Fruit fly (Drosophila melanogaster) ovary, adult (tissue): ENCODE results near the gene baf.
"Not testable (repeated sequence)": the region's sequence is repeated elsewhere in the genome, so short reads cannot be mapped to it uniquely, and the experiment has no call there.

ENCODE experiments used
- CG17801 ChIP-seq: fragments of 200-800 bp; optimal IDR thresholded peaks from 2 replicates; lab custom pipeline; 2019; ENCODE audit warnings: missing biosample characterization, mild to moderate bottlenecking, missing genetic modification characterization, moderate library complexity; ENCODE audit not compliant: partially characterized antibody

The baf gene

dm6 chr2L:8029160-8029852 lies at the start of gene baf:
Gene baf (plus strand): TSS chr2L:8029462.
- no peak for TF ChIP-seq CG17801 (GFP tag; lab: Kevin White, UChicago)

dm6 chr2L:7983646-7984045 lies 45.6 kb upstream of the baf start, which contains the start of gene CG7231:
Gene CG7231 (plus strand): TSS chr2L:7983946.
- not testable (repeated sequence) for TF ChIP-seq CG17801 (GFP tag; lab: Kevin White, UChicago)

- peak; percentile 30 for TF ChIP-seq CG17801 (GFP tag; lab: Kevin White, UChicago)
Measured at dm6 chr2L:7984059-7984800, 45.0 kb upstream of the baf start, which contains the start of gene Snoo. Gene Snoo (minus strand): TSS chr2L:7984196.

DNA sequence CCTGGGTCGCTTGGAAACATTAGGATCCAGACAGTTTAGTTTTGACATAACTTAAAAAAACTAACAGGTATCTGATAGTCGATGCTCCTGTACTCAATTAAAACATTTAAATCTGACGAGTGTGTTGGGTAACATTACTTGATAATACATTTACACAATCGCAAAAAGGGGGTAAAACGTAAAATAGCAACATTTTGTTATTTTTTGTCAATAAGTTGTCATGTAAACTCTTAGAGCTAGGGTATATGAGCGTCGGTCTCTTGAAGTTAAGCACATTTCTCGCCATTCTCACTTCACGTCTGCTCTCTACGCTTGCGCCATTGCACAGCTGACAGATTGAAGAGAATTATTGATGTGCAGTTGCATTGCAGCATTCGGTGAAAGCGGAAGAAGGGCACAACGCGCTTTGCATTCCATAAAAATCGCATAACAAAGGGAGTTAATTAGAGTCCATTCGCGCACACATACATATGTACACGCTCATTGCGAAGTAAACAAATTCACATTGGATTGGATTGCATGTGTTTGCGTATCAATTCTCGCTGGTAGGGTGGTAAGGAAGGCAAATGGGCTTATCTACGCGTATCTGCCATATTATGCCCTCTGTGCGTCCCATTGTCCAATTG lies 44.3 kb upstream of the baf start:
- TF ChIP-seq CG17801 (GFP tag; lab: Kevin White, UChicago) = peak; percentile 36

DNA sequence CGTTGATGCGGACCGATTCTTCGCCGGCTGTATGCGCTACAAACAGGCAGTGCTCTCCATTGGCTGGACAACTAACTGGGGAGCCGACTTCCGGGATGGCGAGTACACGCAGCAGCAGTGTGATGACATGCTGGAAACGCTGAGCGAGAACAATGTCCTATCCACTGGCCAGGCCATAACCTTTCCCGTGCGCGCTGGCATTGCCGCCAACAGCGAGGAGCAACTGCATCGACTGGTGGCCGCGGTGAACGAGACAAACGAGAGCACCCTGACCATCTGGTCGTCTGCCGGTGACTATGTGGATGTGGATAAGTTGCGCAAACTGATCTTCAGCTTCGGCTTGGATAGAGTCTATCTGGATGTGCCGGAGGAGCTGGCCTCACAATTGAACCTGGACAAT lies 43.1 kb upstream of the baf start:
- TF ChIP-seq CG17801 (GFP tag; lab: Kevin White, UChicago) = no peak

DNA sequence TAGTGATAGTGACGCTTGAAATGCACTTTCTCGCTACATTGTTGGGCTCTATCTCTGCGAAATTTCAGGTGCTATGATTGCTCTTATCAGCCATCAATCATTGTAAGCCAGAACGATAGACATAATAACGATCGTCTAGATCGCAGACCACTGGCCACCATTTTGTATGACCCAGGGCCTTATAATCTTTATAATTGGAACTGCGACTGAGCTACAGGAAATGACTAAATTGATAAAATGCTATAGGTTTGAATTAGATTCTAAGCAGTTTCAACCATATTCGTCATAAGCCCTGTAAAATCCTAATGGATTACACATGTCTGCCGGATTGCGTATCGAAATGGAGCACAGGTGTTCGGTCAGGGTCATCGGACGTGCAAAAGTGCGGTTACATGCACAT lies 39.4 kb upstream of the baf start:
- TF ChIP-seq CG17801 (GFP tag; lab: Kevin White, UChicago) = no peak

DNA sequence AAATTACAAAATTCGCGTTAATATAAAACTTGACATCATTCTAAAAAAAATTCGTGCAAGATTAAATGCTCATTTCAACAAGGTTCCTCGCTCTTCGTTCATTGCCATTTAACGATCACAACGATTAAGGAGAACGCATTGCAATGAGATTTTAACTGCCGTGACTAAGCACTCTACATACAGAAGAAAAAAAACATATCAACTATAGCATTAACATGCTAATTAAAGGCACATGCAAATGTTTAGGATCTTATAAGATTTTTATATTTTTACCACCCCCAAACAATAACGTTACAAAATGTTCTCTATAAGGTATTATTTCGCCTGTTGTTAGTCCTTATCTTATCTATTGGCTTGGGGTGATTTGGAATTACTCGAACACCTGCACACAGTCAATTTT lies 38.5 kb upstream of the baf start:
- no peak for TF ChIP-seq CG17801 (GFP tag; lab: Kevin White, UChicago)

DNA sequence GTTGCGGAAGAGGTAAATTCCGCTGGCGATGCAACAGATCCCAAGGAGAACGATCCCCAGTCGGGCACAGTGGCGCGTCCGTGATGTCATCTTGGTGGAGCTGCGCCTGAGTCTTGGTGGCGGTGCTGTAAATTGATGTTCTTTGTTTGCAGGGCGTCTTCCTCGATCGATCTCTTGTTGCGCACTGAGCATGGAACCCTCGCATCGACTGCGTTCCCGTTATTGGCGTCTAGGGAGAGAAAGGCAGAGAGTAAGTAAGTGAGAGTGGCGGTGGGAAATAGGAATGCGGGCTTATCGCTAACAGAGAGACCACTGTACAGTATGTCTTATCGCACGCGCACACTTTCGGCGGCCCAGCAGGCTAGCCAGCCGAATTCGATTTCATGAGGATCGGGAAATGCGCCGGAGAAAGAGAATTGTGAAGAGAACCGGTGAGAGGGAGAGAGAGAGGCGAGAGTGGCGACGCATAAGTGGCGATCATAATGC lies 37.8 kb upstream of the baf start:
- TF ChIP-seq CG17801 (GFP tag; lab: Kevin White, UChicago) = no peak

DNA sequence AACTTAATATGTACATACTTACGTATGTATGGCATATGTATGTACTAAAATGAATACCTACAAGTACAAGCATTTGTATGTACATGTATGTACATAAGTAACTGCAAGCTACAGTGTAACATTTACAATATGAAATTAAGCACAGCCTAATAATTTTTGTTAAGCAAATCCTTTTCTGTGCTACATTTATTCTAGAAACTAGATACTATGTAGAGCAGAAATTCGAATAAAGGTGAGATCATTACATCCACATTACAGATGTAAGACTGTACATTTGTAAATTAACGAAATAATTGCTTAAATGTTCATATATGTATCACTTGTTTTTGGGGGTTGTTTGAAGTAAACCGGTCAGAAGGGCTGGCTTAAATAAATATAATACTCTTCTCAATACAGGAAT lies 37.3 kb upstream of the baf start:
- TF ChIP-seq CG17801 (GFP tag; lab: Kevin White, UChicago) = peak; percentile 34

- no peak for TF ChIP-seq CG17801 (GFP tag; lab: Kevin White, UChicago)
Measured at dm6 chr2L:7992654-7993053, 36.6 kb upstream of the baf start.

DNA sequence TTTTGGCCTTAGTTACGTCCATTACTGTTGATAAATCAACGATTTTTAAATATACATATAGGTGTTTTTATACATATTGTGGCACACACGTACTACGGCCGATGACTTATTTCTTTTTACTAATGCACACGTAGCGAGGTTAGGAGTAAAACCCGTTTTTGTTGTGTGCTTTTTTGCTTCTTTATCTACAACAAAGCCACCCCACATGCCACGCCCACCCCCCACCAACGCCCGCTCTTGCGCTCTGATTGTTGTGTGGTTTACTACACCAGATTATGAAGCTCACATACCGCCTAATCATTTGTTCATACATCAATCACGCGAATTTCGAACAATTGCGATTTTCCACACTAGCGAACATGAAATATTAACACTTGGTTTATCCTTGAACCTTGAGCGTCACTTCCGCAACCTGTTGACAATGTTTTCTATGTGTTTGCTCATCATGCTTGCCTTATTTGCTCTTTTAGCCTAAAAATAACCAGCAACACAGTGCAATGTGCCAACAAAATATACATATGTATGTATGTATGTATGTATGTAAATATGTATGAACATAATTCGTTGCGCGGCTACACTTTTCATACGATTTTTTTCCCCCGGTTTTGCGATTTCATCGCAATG lies 36.1 kb upstream of the baf start:
- TF ChIP-seq CG17801 (GFP tag; lab: Kevin White, UChicago) = no peak

DNA sequence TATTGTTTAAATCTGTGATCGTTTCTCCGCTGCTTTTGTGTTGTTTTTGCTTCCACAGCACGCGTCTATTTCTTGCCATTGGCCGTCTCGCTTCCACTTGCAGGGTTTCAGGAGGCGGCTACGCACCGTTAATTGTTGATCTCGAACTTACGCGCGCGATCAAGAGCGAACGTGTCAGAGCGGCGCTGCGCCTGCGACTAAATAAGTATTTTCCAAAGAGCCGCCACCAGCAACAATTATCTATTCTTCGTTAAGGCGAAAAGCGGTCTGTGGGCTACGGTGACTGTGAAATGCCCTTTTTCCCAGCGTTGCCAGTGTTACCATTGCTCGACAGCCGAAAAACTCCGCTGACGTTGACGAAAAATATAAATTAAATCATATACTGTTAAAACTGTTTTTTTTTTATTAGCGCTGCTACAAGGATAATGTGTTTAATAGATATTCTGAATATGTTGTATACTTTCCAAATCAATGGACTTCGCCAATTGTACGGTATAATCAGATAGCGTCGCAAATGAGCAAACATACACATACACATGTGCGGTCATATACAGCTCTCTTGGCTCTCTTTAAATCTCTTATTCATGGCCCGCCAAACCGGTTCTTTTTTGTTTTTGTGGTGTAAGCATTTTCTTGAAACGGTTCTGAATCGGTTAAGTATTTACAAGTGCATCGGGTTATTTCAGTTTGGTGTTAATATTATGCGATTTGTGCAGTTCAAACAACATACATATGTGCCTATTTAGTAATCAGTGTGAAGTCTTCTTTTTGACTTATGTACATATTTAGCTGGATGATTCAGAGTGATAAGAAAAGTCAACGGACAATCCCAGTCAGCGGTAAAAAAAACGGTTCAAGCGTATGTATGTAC lies 35.0 kb upstream of the baf start, which contains the start of gene pes:
Gene pes, minus strand, starts transcription at position 201 of the 871 bp plus-strand sequence.
- TF ChIP-seq CG17801 (GFP tag; lab: Kevin White, UChicago) = peak; percentile 83

dm6 chr2L:7997290-7998079 lies 31.8 kb upstream of the baf start:
- TF ChIP-seq CG17801 (GFP tag; lab: Kevin White, UChicago) = no peak
